Fruit fly (Drosophila melanogaster) whole organism, pupa: ENCODE measurements around the gene CG31141.

ENCODE experiments used
- CG14655 ChIP-seq: fragments of 200-800 bp; sonication (Bioruptor generic); optimal IDR thresholded peaks from 3 replicates; lab custom pipeline; 2017; ENCODE audit warnings: mild to moderate bottlenecking, missing biosample characterization, missing genetic modification reagents, missing genetic modification characterization
- CG17806 ChIP-seq: fragments of 200-800 bp; sonication (Bioruptor generic); optimal IDR thresholded peaks from 2 replicates; lab custom pipeline; 2018; ENCODE audit warnings: missing biosample characterization, mild to moderate bottlenecking, missing genetic modification characterization, moderate library complexity

- TF ChIP-seq CG14655 (GFP tag; lab: Kevin White, UChicago) (no peak), CG17806 (tag; lab: Kevin White, UChicago) (no peak)
Observed at dm6 chr3R:23885182-23885581, 37.9 kb upstream of the CG31141 start.
